Worm (Caenorhabditis elegans): ENCODE results near the gene srxa-15.

The srxa-15 gene

DNA sequence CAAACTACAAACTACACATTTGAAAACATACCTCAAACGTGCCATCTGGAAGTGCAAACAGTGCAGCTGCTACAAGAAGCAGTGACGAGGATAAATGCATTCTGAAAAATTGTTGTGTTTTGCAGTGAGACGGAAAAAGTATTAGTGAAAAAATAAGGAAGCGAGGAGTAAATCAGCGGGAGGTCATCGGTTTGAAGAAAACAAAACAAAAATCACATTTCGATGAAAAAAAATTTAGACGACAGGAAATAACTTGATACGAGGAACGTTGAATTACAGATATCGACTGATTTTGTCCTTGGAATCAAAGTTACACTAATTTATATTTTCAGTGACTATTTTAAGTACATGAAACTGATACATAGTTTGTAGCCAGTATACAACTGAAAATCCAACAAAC lies 49.6 kb downstream of the srxa-15 start, which contains the start of gene F53F8.4:
Gene F53F8.4 (minus strand): TSS at position 101 of the 400 bp plus-strand sequence.
- no peak for TF ChIP-seq nhr-12 (tag; optimal IDR thresholded peaks at IDR 0.05)
- no peak for TF ChIP-seq fkh-10 (GFP tag; optimal IDR thresholded peaks at IDR 0.05)
- no peak for TF ChIP-seq ZK546.5 (tag; optimal IDR thresholded peaks at IDR 0.05)
- no peak for TF ChIP-seq R02D3.7 (tag; optimal IDR thresholded peaks at IDR 0.05)
- no peak for TF ChIP-seq lin-39 (tag; optimal IDR thresholded peaks at IDR 0.05)
- TF ChIP-seq nhr-11 (tag; optimal IDR thresholded peaks at IDR 0.05), result no peak
- no peak for TF ChIP-seq skn-1 (tag; optimal IDR thresholded peaks at IDR 0.05)
- no peak for TF ChIP-seq hmg-11 (tag; optimal IDR thresholded peaks at IDR 0.05)
- TF ChIP-seq nhr-237 (tag; optimal IDR thresholded peaks at IDR 0.05), result no peak
- no peak for TF ChIP-seq aly-2 (tag; optimal IDR thresholded peaks at IDR 0.05)
- TF ChIP-seq ama-1 (optimal IDR thresholded peaks at IDR 0.05), result no peak
- TF ChIP-seq elt-2 (tag; optimal IDR thresholded peaks at IDR 0.05), result no peak
- TF ChIP-seq nhr-28 (tag; optimal IDR thresholded peaks at IDR 0.05), result no peak
- no peak for TF ChIP-seq eor-1 (tag; optimal IDR thresholded peaks at IDR 0.05)
- no peak for TF ChIP-seq zag-1 (tag; optimal IDR thresholded peaks at IDR 0.05)

DNA sequence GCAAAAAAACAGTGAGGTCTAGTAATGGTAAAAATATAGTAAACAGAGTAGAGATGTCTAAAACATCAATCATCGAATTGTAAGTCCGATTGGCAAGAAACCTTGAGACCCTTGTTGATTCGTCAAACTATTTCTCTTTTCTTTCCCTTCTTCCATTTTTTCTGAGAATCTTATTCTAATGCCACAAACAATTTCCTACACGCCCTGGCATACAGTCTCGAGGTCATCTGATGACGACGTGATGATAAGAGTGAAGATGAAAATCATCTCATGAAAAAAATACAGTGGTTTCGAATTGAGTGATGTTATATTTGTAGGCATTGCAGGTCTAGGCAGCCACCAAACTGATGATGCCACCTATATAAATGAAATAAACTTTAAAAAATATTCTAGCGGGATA lies 50.9 kb downstream of the srxa-15 start:
- no peak for TF ChIP-seq mml-1 (tag; optimal IDR thresholded peaks at IDR 0.05)
- peak in 1 of 3 experiments; percentile 23 for TF ChIP-seq elt-3 (tag; optimal IDR thresholded peaks at IDR 0.05)
- TF ChIP-seq fkh-2 (tag; optimal IDR thresholded peaks at IDR 0.05), result no peak
- TF ChIP-seq skn-1 (tag; optimal IDR thresholded peaks at IDR 0.05), result no peak
- TF ChIP-seq nfya-1 (tag; optimal IDR thresholded peaks at IDR 0.05; ENCODE audit: insufficient read depth), result no peak
- no peak for TF ChIP-seq lin-39 (tag; optimal IDR thresholded peaks at IDR 0.05)
- TF ChIP-seq egl-5 (tag; optimal IDR thresholded peaks at IDR 0.05), result no peak
- no peak for TF ChIP-seq ceh-9 (tag; optimal IDR thresholded peaks at IDR 0.05)
- TF ChIP-seq elt-2 (tag; optimal IDR thresholded peaks at IDR 0.05), result no peak
- no peak for TF ChIP-seq fkh-10 (GFP tag; optimal IDR thresholded peaks at IDR 0.05)
- TF ChIP-seq nhr-67 (tag; optimal IDR thresholded peaks at IDR 0.05), result no peak
- TF ChIP-seq lsy-12 (tag; optimal IDR thresholded peaks at IDR 0.05), result no peak
- TF ChIP-seq nhr-76 (tag; optimal IDR thresholded peaks at IDR 0.05), result no peak
- no peak for TF ChIP-seq ceh-16 (tag; optimal IDR thresholded peaks at IDR 0.05)
- no peak for TF ChIP-seq snpc-4 (tag; optimal IDR thresholded peaks at IDR 0.05)
- peak; percentile 12 for TF ChIP-seq nhr-11 (tag; optimal IDR thresholded peaks at IDR 0.05)
- no peak for TF ChIP-seq unc-39 (tag; optimal IDR thresholded peaks at IDR 0.05)
- TF ChIP-seq hmg-11 (tag; optimal IDR thresholded peaks at IDR 0.05), result no peak
- TF ChIP-seq nhr-25 (tag; optimal IDR thresholded peaks at IDR 0.05), result peak; percentile 71
- no peak for TF ChIP-seq aly-2 (tag; optimal IDR thresholded peaks at IDR 0.05)
- no peak for TF ChIP-seq fos-1 (tag; optimal IDR thresholded peaks at IDR 0.05)
- no peak for TF ChIP-seq daf-12 (tag; optimal IDR thresholded peaks at IDR 0.05)
- no peak for TF ChIP-seq pha-4 (tag; optimal IDR thresholded peaks at IDR 0.05)
- TF ChIP-seq elt-1 (tag; optimal IDR thresholded peaks at IDR 0.05), result peak; percentile 56
- TF ChIP-seq R02D3.7 (tag; optimal IDR thresholded peaks at IDR 0.05), result no peak
- no peak for TF ChIP-seq nhr-43 (tag; optimal IDR thresholded peaks at IDR 0.05; ENCODE audit: poor library complexity, severe bottlenecking)
- no peak for TF ChIP-seq pqm-1 (tag; optimal IDR thresholded peaks at IDR 0.05)
- TF ChIP-seq jun-1 (tag; optimal IDR thresholded peaks at IDR 0.05), result no peak
- no peak for TF ChIP-seq nhr-28 (tag; optimal IDR thresholded peaks at IDR 0.05)
- no peak for TF ChIP-seq ceh-28 (tag; optimal IDR thresholded peaks at IDR 0.05)
- TF ChIP-seq lin-15B (tag; optimal IDR thresholded peaks at IDR 0.05), result no peak
- no peak for TF ChIP-seq egl-27 (tag; optimal IDR thresholded peaks at IDR 0.05)
- no peak for TF ChIP-seq nhr-237 (tag; optimal IDR thresholded peaks at IDR 0.05)
- TF ChIP-seq sea-2 (GFP tag; optimal IDR thresholded peaks at IDR 0.05), result no peak
- no peak for TF ChIP-seq tbx-2 (tag; optimal IDR thresholded peaks at IDR 0.05)

DNA sequence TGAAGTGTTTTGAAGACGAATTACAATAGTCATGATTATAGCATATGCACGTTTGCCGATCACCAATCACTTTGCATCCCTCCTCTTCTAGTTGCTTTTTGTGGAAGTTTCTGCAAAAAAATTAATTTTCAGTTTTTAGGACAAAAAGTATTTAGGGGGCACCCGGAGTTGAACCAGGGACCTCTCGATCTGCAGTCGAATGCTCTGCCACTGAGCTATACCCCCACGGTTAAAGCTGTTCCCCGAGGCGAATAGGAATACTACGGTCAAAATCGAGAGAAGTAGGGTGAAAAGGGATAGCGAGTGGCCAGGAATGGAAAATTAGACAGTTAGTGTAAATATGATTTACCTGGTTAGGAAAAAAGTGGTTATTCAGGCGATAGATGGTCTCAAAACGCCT lies 52.0 kb downstream of the srxa-15 start:
- TF ChIP-seq ceh-9 (tag; optimal IDR thresholded peaks at IDR 0.05), result no peak
- no peak for TF ChIP-seq ceh-16 (tag; optimal IDR thresholded peaks at IDR 0.05)
- no peak for TF ChIP-seq fkh-2 (tag; optimal IDR thresholded peaks at IDR 0.05)
- TF ChIP-seq ztf-11 (tag; optimal IDR thresholded peaks at IDR 0.05), result no peak
- peak; percentile 13 for TF ChIP-seq elt-2 (tag; optimal IDR thresholded peaks at IDR 0.05)
- TF ChIP-seq elt-1 (tag; optimal IDR thresholded peaks at IDR 0.05), result no peak
- TF ChIP-seq nhr-43 (tag; optimal IDR thresholded peaks at IDR 0.05; ENCODE audit: poor library complexity, severe bottlenecking), result no peak
- TF ChIP-seq sea-2 (GFP tag; optimal IDR thresholded peaks at IDR 0.05), result no peak
- TF ChIP-seq nhr-76 (tag; optimal IDR thresholded peaks at IDR 0.05), result no peak
- no peak for TF ChIP-seq mdl-1 (tag; optimal IDR thresholded peaks at IDR 0.05)
- peak; percentile 37 for TF ChIP-seq lsy-12 (tag; optimal IDR thresholded peaks at IDR 0.05)
- no peak for TF ChIP-seq nhr-77 (tag; optimal IDR thresholded peaks at IDR 0.05)
- no peak for TF ChIP-seq egl-5 (tag; optimal IDR thresholded peaks at IDR 0.05)
- no peak for TF ChIP-seq pqm-1 (tag; optimal IDR thresholded peaks at IDR 0.05)
- no peak for TF ChIP-seq nhr-28 (tag; optimal IDR thresholded peaks at IDR 0.05)
- TF ChIP-seq nhr-12 (tag; optimal IDR thresholded peaks at IDR 0.05), result no peak
- TF ChIP-seq unc-62 (GFP tag; optimal IDR thresholded peaks at IDR 0.05), result no peak
- TF ChIP-seq lin-15B (tag; optimal IDR thresholded peaks at IDR 0.05), result peak; percentile 25
- TF ChIP-seq ceh-82 (tag; optimal IDR thresholded peaks at IDR 0.05), result no peak
- no peak for TF ChIP-seq nhr-67 (tag; optimal IDR thresholded peaks at IDR 0.05)
- TF ChIP-seq nhr-25 (tag; optimal IDR thresholded peaks at IDR 0.05), result no peak
- no peak for TF ChIP-seq ceh-28 (tag; optimal IDR thresholded peaks at IDR 0.05)
- TF ChIP-seq hmg-11 (tag; optimal IDR thresholded peaks at IDR 0.05), result peak; percentile 72
- peak; percentile 40 for TF ChIP-seq tbx-2 (tag; optimal IDR thresholded peaks at IDR 0.05)
- no peak for TF ChIP-seq snpc-4 (tag; optimal IDR thresholded peaks at IDR 0.05)
- TF ChIP-seq egl-27 (tag; optimal IDR thresholded peaks at IDR 0.05), result no peak
- no peak for TF ChIP-seq eor-1 (tag; optimal IDR thresholded peaks at IDR 0.05)
- no peak for TF ChIP-seq ZK546.5 (tag; optimal IDR thresholded peaks at IDR 0.05)
- no peak for TF ChIP-seq fkh-10 (GFP tag; optimal IDR thresholded peaks at IDR 0.05)
- TF ChIP-seq aly-2 (tag; optimal IDR thresholded peaks at IDR 0.05), result no peak
- peak; percentile 38 for TF ChIP-seq ztf-4 (tag; optimal IDR thresholded peaks at IDR 0.05)
- TF ChIP-seq elt-3 (tag; optimal IDR thresholded peaks at IDR 0.05), result no peak
- TF ChIP-seq mml-1 (tag; optimal IDR thresholded peaks at IDR 0.05), result no peak
- TF ChIP-seq lin-39 (tag; optimal IDR thresholded peaks at IDR 0.05), result no peak
- TF ChIP-seq nhr-237 (tag; optimal IDR thresholded peaks at IDR 0.05), result no peak

Data from whole organism, L3 larva.